Fruit fly (Drosophila melanogaster) whole organism, pupa: Measurements from ENCODE around the gene CG6225.
A peak's percentile ranks its signal among the peaks of the same experiment; 100 is the strongest.

Experiments used
- CG10348 ChIP-seq: fragments of 200-800 bp; sonication (Bioruptor generic); IDR thresholded peaks from 2 replicates; pipeline ENCODE4 v1.3.6; 2022; ENCODE audit warnings: missing biosample characterization, missing genetic modification characterization
- CG12605 ChIP-seq: fragments of 200-800 bp; sonication (Bioruptor generic); IDR thresholded peaks from 2 replicates; pipeline ENCODE4 v1.3.6; 2022; ENCODE audit warnings: missing biosample characterization, missing genetic modification characterization
- CG13204 ChIP-seq: fragments of 200-800 bp; sonication (Bioruptor generic); optimal IDR thresholded peaks from 2 replicates; lab custom pipeline; 2018; ENCODE audit warnings: missing biosample characterization, mild to moderate bottlenecking, missing genetic modification characterization, moderate library complexity
- CG14655 ChIP-seq: fragments of 200-800 bp; sonication (Bioruptor generic); optimal IDR thresholded peaks from 3 replicates; lab custom pipeline; 2017; ENCODE audit warnings: mild to moderate bottlenecking, missing biosample characterization, missing genetic modification reagents, missing genetic modification characterization
- CG15710 ChIP-seq: fragments of 200-800 bp; sonication (Bioruptor generic); optimal IDR thresholded peaks from 2 replicates; lab custom pipeline; 2018; ENCODE audit warnings: missing biosample characterization, mild to moderate bottlenecking, missing genetic modification characterization, moderate library complexity
- CG17806 ChIP-seq: fragments of 200-800 bp; sonication (Bioruptor generic); optimal IDR thresholded peaks from 2 replicates; lab custom pipeline; 2018; ENCODE audit warnings: missing biosample characterization, mild to moderate bottlenecking, missing genetic modification characterization, moderate library complexity
- CG32121 ChIP-seq: fragments of 200-800 bp; sonication (Bioruptor generic); IDR thresholded peaks from 2 replicates; pipeline ENCODE4 v1.3.6; 2022; ENCODE audit warnings: missing biosample characterization, missing genetic modification characterization
- CG4496 ChIP-seq: fragments of 200-800 bp; sonication (Bioruptor generic); IDR thresholded peaks from 3 replicates; pipeline ENCODE4 v1.3.6; 2022; ENCODE audit warnings: missing biosample characterization, missing genetic modification characterization
- CG8159 ChIP-seq: fragments of 200-800 bp; sonication (Bioruptor generic); optimal IDR thresholded peaks from 3 replicates; lab custom pipeline; 2018; ENCODE audit warnings: missing biosample characterization, mild to moderate bottlenecking, missing genetic modification characterization, moderate library complexity
- CG8301 ChIP-seq: fragments of 200-800 bp; sonication (Bioruptor generic); optimal IDR thresholded peaks from 2 replicates; lab custom pipeline; 2018; ENCODE audit warnings: missing biosample characterization, mild to moderate bottlenecking, missing genetic modification characterization
- CG9948 ChIP-seq: fragments of 200-800 bp; sonication (Bioruptor generic); optimal IDR thresholded peaks from 2 replicates; lab custom pipeline; 2018; ENCODE audit warnings: missing biosample characterization, mild to moderate bottlenecking, missing genetic modification characterization, moderate library complexity
- D1 ChIP-seq: fragments of 200-800 bp; sonication (Bioruptor generic); optimal IDR thresholded peaks from 2 replicates; lab custom pipeline; 2018; ENCODE audit warnings: missing biosample characterization, mild to moderate bottlenecking, missing genetic modification characterization, moderate library complexity
- EcR ChIP-seq: fragments of 200-800 bp; sonication (Bioruptor generic); optimal IDR thresholded peaks from 3 replicates; lab custom pipeline; 2019; ENCODE audit warnings: missing biosample characterization, missing genetic modification characterization, mild to moderate bottlenecking, moderate library complexity, missing genetic modification reagents
- Ets98B ChIP-seq: fragments of 200-800 bp; sonication (Bioruptor generic); IDR thresholded peaks from 2 replicates; pipeline ENCODE4 v1.3.6; 2022; ENCODE audit warnings: missing biosample characterization, missing genetic modification characterization
- Pif1A ChIP-seq: fragments of 200-800 bp; sonication (Bioruptor generic); optimal IDR thresholded peaks from 3 replicates; lab custom pipeline; 2016; ENCODE audit warnings: missing biosample characterization, missing genetic modification characterization
- Pif1B ChIP-seq: fragments of 200-800 bp; sonication (Bioruptor generic); optimal IDR thresholded peaks from 3 replicates; lab custom pipeline; 2016; ENCODE audit warnings: missing biosample characterization, missing genetic modification characterization
- Snoo ChIP-seq: fragments of 200-800 bp; sonication (Bioruptor generic); optimal IDR thresholded peaks from 3 replicates; lab custom pipeline; 2017; ENCODE audit warnings: missing biosample characterization, mild to moderate bottlenecking, missing genetic modification characterization, inconsistent platforms
- fd96Ca ChIP-seq: fragments of 200-800 bp; sonication (Bioruptor generic); IDR thresholded peaks from 3 replicates; pipeline ENCODE4 v1.3.6; 2022; ENCODE audit warnings: missing biosample characterization, missing genetic modification characterization
- rn ChIP-seq: fragments of 200-800 bp; sonication (Bioruptor generic); IDR thresholded peaks from 2 replicates; pipeline ENCODE4 v1.3.6; 2022; ENCODE audit warnings: missing biosample characterization, missing genetic modification characterization

The CG6225 gene

DNA sequence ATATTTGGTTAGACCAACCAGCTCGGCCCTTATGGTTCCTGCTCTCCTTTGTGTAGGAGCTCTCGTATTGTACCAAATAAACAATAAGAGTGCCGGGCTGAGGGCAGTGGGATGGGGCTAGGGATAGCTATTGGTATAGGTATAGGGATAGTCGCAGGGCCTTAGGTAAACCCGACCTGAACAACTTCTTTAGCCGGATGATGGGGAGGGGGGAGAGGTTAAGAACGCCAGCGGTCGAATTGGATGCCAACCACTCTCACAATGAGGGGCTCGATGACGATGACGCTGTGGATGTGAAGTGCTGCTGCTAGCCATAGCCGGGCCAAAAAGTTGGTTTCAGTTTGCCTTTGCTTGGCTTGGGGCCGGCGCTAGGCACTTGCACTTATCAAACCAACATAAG is 7.0 kb upstream of the CG6225 start:
- TF ChIP-seq Pif1A (GFP tag; lab: Kevin White, UChicago) (no peak), fd96Ca (0 out of 3 replicates have a peak, but pooled peaks have one; percentile 26)

DNA sequence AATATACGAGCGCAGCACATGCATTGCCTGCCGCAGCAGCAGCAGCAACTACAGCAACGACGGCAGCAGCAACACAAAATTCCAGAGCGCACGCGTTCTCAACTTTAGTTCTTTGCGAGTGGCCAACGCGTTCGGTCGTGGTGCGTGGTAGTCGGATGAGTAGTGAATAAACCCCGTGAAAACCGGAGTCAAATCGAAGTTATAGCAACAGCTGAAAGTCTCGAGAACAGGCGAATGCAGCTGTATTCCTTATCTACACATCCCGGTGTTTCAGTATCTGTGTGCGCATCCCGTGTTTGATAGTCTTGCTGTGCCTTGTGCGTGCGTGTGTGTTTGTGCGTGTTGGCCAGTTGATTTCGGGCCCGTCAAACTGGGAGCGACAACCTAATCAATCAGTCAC is 6.4 kb upstream of the CG6225 start, which contains the start of gene Dtg:
Gene Dtg (plus strand): TSS at position 105 of the 400 bp plus-strand sequence.
- TF ChIP-seq CG12605, result 0 out of 2 replicates have a peak, but pooled peaks have one; percentile 24
- TF ChIP-seq Ets98B (GFP tag; lab: Robert Waterston, UW), result 0 out of 2 replicates have a peak, but pooled peaks have one; percentile 11
- TF ChIP-seq D1 (tag; lab: Kevin White, UChicago), result no peak
- TF ChIP-seq EcR (GFP tag; lab: Kevin White, UChicago), result peak; percentile 66
- no peak for TF ChIP-seq CG10348 (GFP tag; lab: Robert Waterston, UW)
- TF ChIP-seq CG4496 (GFP tag; lab: Robert Waterston, UW), result peak; percentile 50; the same call in 1 of the 3 replicates
- no peak for TF ChIP-seq Snoo (tag; lab: Kevin White, UChicago)

dm6 chr3R:12649099-12650029 is 5.0 kb upstream of the CG6225 start:
- no peak for TF ChIP-seq Snoo (tag; lab: Kevin White, UChicago)
- no peak for TF ChIP-seq CG8159 (tag; lab: Kevin White, UChicago)
- TF ChIP-seq CG10348 (GFP tag; lab: Robert Waterston, UW), result no peak
- no peak for TF ChIP-seq Ets98B (GFP tag; lab: Robert Waterston, UW)
- no peak for TF ChIP-seq D1 (tag; lab: Kevin White, UChicago)
- TF ChIP-seq EcR (GFP tag; lab: Kevin White, UChicago), result no peak
- no peak for TF ChIP-seq CG9948 (tag; lab: Kevin White, UChicago)
- no peak for TF ChIP-seq CG17806 (tag; lab: Kevin White, UChicago)
- TF ChIP-seq CG15710 (tag; lab: Kevin White, UChicago), result no peak

DNA sequence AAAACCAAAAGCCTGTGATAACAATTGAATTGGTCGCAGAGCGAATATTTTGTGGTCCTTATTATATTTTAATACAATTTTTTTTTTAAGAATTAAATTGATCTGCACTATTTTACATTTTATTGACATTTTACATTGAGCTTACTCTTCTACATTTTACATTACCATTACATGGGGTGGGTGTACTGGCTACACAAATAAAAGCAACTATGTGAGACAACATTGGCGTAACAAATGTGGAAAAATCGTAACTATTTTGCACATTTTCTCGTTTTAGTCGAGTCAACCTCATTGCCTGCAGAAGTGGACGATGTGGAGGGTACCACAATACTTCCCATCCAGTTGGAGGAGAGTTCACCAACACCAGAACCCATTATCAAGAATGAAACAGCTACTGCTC is 3.8 kb upstream of the CG6225 start:
- peak; percentile 29 for TF ChIP-seq D1 (tag; lab: Kevin White, UChicago)
- TF ChIP-seq CG13204 (GFP tag; lab: Kevin White, UChicago), result no peak

DNA sequence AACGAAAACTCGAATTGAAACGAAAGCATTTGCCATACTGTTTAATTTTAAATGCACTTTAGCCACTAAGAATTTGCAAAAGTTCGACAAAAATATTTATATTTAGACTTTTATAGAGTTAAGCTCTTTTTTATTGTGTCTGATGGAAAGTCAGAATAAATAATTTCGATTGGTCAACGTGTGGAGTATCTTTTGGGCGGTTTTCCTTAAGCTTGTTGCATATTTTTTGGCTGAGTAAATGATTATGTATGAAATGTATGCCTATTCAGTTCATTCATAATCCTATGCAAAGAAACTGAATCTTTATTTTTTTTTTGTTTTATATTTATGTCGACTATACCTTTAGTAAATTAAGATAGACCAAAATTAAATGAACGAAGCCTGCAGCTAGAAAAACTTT is 1.6 kb upstream of the CG6225 start:
- TF ChIP-seq EcR (GFP tag; lab: Kevin White, UChicago) (no peak), CG12605 (no peak), Pif1B (no peak), CG14655 (no peak), CG17806 (tag; lab: Kevin White, UChicago) (no peak), CG10348 (GFP tag; lab: Robert Waterston, UW) (no peak), CG9948 (tag; lab: Kevin White, UChicago) (no peak), CG32121 (GFP tag; lab: Robert Waterston, UW) (no peak), CG8301 (tag; lab: Kevin White, UChicago) (no peak), D1 (tag; lab: Kevin White, UChicago) (no peak), Ets98B (GFP tag; lab: Robert Waterston, UW) (no peak), Pif1A (GFP tag; lab: Kevin White, UChicago) (no peak)

- TF ChIP-seq CG14655 (peak; percentile 55), Pif1B (no peak), rn (GFP tag; lab: Robert Waterston, UW) (peak; percentile 46), fd96Ca (peak; percentile 80), CG15710 (tag; lab: Kevin White, UChicago) (no peak), CG4496 (GFP tag; lab: Robert Waterston, UW) (0 out of 3 replicates have a peak, but pooled peaks have one; percentile 18), CG32121 (GFP tag; lab: Robert Waterston, UW) (peak; percentile 79), Ets98B (GFP tag; lab: Robert Waterston, UW) (peak; percentile 46), CG8301 (tag; lab: Kevin White, UChicago) (peak; percentile 47), CG12605 (no peak), CG10348 (GFP tag; lab: Robert Waterston, UW) (peak; percentile 52; the same call in 1 of the 2 replicates)
- TF ChIP-seq, all 21 proteins: peak for 8
Measured at dm6 chr3R:12653511-12654252, 695 bp upstream of the CG6225 start.
